Worm (Caenorhabditis elegans) whole organism, L4 larva: ENCODE measurements around the gene ucp-4.

Experiments
- F10B5.3 ChIP-seq: sonication (generic microtip); optimal IDR thresholded peaks from 2 replicates; lab custom pipeline; 2016; ENCODE audit warnings: mild to moderate bottlenecking, missing genetic modification characterization, missing compliant biosample characterization
- F26F4.8 ChIP-seq: fragments of 200-800 bp; sonication (Bioruptor generic); conservative IDR thresholded peaks from 2 replicates; pipeline ENCODE4 v1.3.6; 2022; ENCODE audit warnings: missing genetic modification characterization, missing compliant biosample characterization
- F44E2.7 ChIP-seq: fragments of 200-800 bp; sonication (Bioruptor generic); IDR thresholded peaks from 2 replicates; pipeline ENCODE4 v2.1.2; 2022; ENCODE audit warnings: missing genetic modification characterization, missing compliant biosample characterization
- F49E8.2 ChIP-seq: sonication (generic microtip); optimal IDR thresholded peaks from 2 replicates; lab custom pipeline; 2016; ENCODE audit warnings: missing compliant biosample characterization, mild to moderate bottlenecking, missing genetic modification characterization, borderline replicate concordance
- T20F7.1 ChIP-seq: fragments of 200-800 bp; sonication (Bioruptor generic); optimal IDR thresholded peaks from 2 replicates; lab custom pipeline; 2018; ENCODE audit warnings: mild to moderate bottlenecking, missing genetic modification characterization, missing compliant biosample characterization
- Y105C5A.15 ChIP-seq: fragments of 200-800 bp; sonication (Bioruptor generic); IDR thresholded peaks from 2 replicates; pipeline ENCODE4 v1.3.6; 2022; ENCODE audit warnings: missing genetic modification characterization, missing compliant biosample characterization
- Y48G9A.11 ChIP-seq: fragments of 200-800 bp; sonication (Bioruptor generic); IDR thresholded peaks from 2 replicates; pipeline ENCODE4 v1.3.6; 2022; ENCODE audit warnings: missing genetic modification reagents, missing genetic modification characterization, missing compliant biosample characterization
- ZK337.2 ChIP-seq: fragments of 200-800 bp; sonication (Bioruptor generic); IDR thresholded peaks from 2 replicates; pipeline ENCODE4 v1.3.6; 2022; ENCODE audit warnings: missing genetic modification reagents, missing genetic modification characterization, missing compliant biosample characterization
- ZK546.5 ChIP-seq, 2 experiments: sonication (generic microtip); optimal IDR thresholded peaks; 2 replicates each; lab custom pipeline; 2017; ENCODE audit warnings: missing biosample characterization in 2 of 2, missing genetic modification characterization in 2 of 2
- ama-1 ChIP-seq: fragments of 150-350 bp; optimal IDR thresholded peaks from 2 replicates; lab custom pipeline; 2014; ENCODE audit warnings: inconsistent platforms, mixed read lengths
- ceh-32 ChIP-seq: sonication (generic microtip); optimal IDR thresholded peaks from 2 replicates; lab custom pipeline; 2016; ENCODE audit warnings: mild to moderate bottlenecking, missing genetic modification characterization, missing compliant biosample characterization; ENCODE audit not compliant: poor library complexity
- ceh-44 ChIP-seq: fragments of 200-800 bp; sonication (Bioruptor generic); IDR thresholded peaks from 2 replicates; pipeline ENCODE4 v1.3.6; 2022; ENCODE audit warnings: missing genetic modification reagents, missing genetic modification characterization, missing compliant biosample characterization
- ces-1 ChIP-seq: fragments of 150-350 bp; sonication (generic microtip); optimal IDR thresholded peaks from 4 replicates; lab custom pipeline; 2014; ENCODE audit warnings: missing biosample characterization, missing genetic modification reagents, missing genetic modification characterization
- cey-2 ChIP-seq: sonication (generic microtip); optimal IDR thresholded peaks from 3 replicates; lab custom pipeline; 2017; ENCODE audit warnings: missing genetic modification characterization, mild to moderate bottlenecking, missing compliant biosample characterization, antibody characterized with exemption, borderline replicate concordance; ENCODE audit not compliant: insufficient read depth
- daf-16 ChIP-seq, 3 experiments: sonication (generic microtip); optimal IDR thresholded peaks; 2 replicates each; lab custom pipeline; 2016 to 2017; ENCODE audit warnings: missing genetic modification characterization in 3 of 3, missing genetic modification reagents in 3 of 3, mild to moderate bottlenecking in 2 of 3, missing compliant biosample characterization in 2 of 3, missing biosample characterization in 1 of 3, moderate library complexity in 1 of 3
- daf-19 ChIP-seq: fragments of 200-800 bp; sonication (Bioruptor generic); conservative IDR thresholded peaks from 2 replicates; pipeline ENCODE4 v1.3.6; 2022; ENCODE audit warnings: missing genetic modification characterization, missing compliant biosample characterization
- dmd-6 ChIP-seq: fragments of 200-800 bp; sonication (Bioruptor generic); IDR thresholded peaks from 2 replicates; pipeline ENCODE4 v1.3.6; 2022; ENCODE audit warnings: missing genetic modification reagents, missing genetic modification characterization, missing compliant biosample characterization
- dmd-9 ChIP-seq: fragments of 200-800 bp; sonication (Bioruptor generic); IDR thresholded peaks from 2 replicates; pipeline ENCODE4 v1.3.6; 2022; ENCODE audit warnings: missing genetic modification reagents, missing genetic modification characterization, missing compliant biosample characterization
- dve-1 ChIP-seq: sonication (generic microtip); optimal IDR thresholded peaks from 2 replicates; lab custom pipeline; 2017; ENCODE audit warnings: antibody characterized with exemption, mild to moderate bottlenecking, missing genetic modification characterization, missing compliant biosample characterization; ENCODE audit not compliant: insufficient read depth
- egl-43 ChIP-seq: fragments of 200-800 bp; sonication (Bioruptor generic); IDR thresholded peaks from 2 replicates; pipeline ENCODE4 v1.3.6; 2022; ENCODE audit warnings: missing genetic modification reagents, missing genetic modification characterization, missing compliant biosample characterization
- fkh-10 ChIP-seq: fragments of 150-350 bp; optimal IDR thresholded peaks from 2 replicates; lab custom pipeline; 2014; ENCODE audit warnings: missing biosample characterization, missing genetic modification reagents, missing genetic modification characterization
- gei-8 ChIP-seq: fragments of 200-800 bp; sonication (Bioruptor generic); optimal IDR thresholded peaks from 2 replicates; lab custom pipeline; 2018; ENCODE audit warnings: mild to moderate bottlenecking, missing genetic modification characterization, missing compliant biosample characterization
- hlh-11 ChIP-seq: fragments of 200-800 bp; sonication (Bioruptor generic); optimal IDR thresholded peaks from 2 replicates; lab custom pipeline; 2018; ENCODE audit warnings: mild to moderate bottlenecking, missing genetic modification characterization, missing compliant biosample characterization
- hlh-30 ChIP-seq: sonication (generic microtip); optimal IDR thresholded peaks from 2 replicates; lab custom pipeline; 2017; ENCODE audit warnings: antibody characterized with exemption, mild to moderate bottlenecking, missing genetic modification characterization, missing compliant biosample characterization; ENCODE audit not compliant: insufficient read depth
- hmg-1.1 ChIP-seq: fragments of 200-800 bp; sonication (Bioruptor generic); IDR thresholded peaks from 2 replicates; pipeline ENCODE4 v1.3.6; 2022; ENCODE audit warnings: missing genetic modification reagents, missing genetic modification characterization, missing compliant biosample characterization
- jun-1 ChIP-seq: fragments of 150-350 bp; optimal IDR thresholded peaks from 2 replicates; lab custom pipeline; 2014; ENCODE audit warnings: missing biosample characterization, missing genetic modification reagents, missing genetic modification characterization
- lim-7 ChIP-seq: fragments of 200-800 bp; sonication (Bioruptor generic); IDR thresholded peaks from 2 replicates; pipeline ENCODE4 v1.3.6; 2022; ENCODE audit warnings: missing genetic modification characterization, missing compliant biosample characterization
- lin-1 ChIP-seq: fragments of 200-800 bp; sonication (Bioruptor generic); IDR thresholded peaks from 2 replicates; pipeline ENCODE4 v1.3.6; 2022; ENCODE audit warnings: missing genetic modification reagents, missing genetic modification characterization, missing compliant biosample characterization
- lin-15B ChIP-seq: fragments of 150-350 bp; sonication (generic microtip); optimal IDR thresholded peaks from 3 replicates; lab custom pipeline; 2014; ENCODE audit warnings: missing biosample characterization, missing genetic modification characterization
- madf-9 ChIP-seq: fragments of 200-800 bp; sonication (Bioruptor generic); conservative IDR thresholded peaks from 2 replicates; pipeline ENCODE4 v1.3.6; 2022; ENCODE audit warnings: missing genetic modification reagents, missing genetic modification characterization, missing compliant biosample characterization
- mep-1 ChIP-seq: fragments of 150-350 bp; sonication (generic microtip); optimal IDR thresholded peaks from 3 replicates; lab custom pipeline; 2014; ENCODE audit warnings: missing biosample characterization, missing genetic modification characterization
- mxl-3 ChIP-seq: fragments of 200-800 bp; sonication (Bioruptor generic); optimal IDR thresholded peaks from 2 replicates; lab custom pipeline; 2018; ENCODE audit warnings: mild to moderate bottlenecking, missing genetic modification characterization, missing compliant biosample characterization
- nhr-10 ChIP-seq: fragments of 150-350 bp; optimal IDR thresholded peaks from 2 replicates; lab custom pipeline; 2014; ENCODE audit warnings: missing biosample characterization, missing genetic modification characterization
- nhr-102 ChIP-seq: sonication (generic microtip); optimal IDR thresholded peaks from 2 replicates; lab custom pipeline; 2016; ENCODE audit warnings: mild to moderate bottlenecking, missing genetic modification characterization, moderate library complexity, missing compliant biosample characterization
- nhr-28 ChIP-seq: fragments of 150-350 bp; optimal IDR thresholded peaks from 2 replicates; lab custom pipeline; 2014; ENCODE audit warnings: missing biosample characterization, missing genetic modification characterization
- nhr-48 ChIP-seq: sonication (generic microtip); optimal IDR thresholded peaks from 2 replicates; lab custom pipeline; 2016; ENCODE audit warnings: mild to moderate bottlenecking, missing genetic modification characterization, missing compliant biosample characterization
- nhr-77 ChIP-seq: fragments of 150-350 bp; optimal IDR thresholded peaks from 2 replicates; lab custom pipeline; 2014; ENCODE audit warnings: missing biosample characterization, missing genetic modification characterization
- pha-4 ChIP-seq, 2 experiments: fragments of 150-350 bp in 1 of 2; fragments of 200-800 bp in 1 of 2; sonication (Bioruptor generic) in 1 of 2; IDR thresholded peaks in 1 of 2; optimal IDR thresholded peaks in 1 of 2; 2 replicates each; pipeline versions ENCODE4 v1.3.6 to Lab custom; 2014 to 2022; ENCODE audit warnings: missing genetic modification characterization in 2 of 2, missing genetic modification reagents in 2 of 2, missing biosample characterization in 1 of 2, missing compliant biosample characterization in 1 of 2
- pqm-1 ChIP-seq: sonication (generic microtip); optimal IDR thresholded peaks from 2 replicates; lab custom pipeline; 2017; ENCODE audit warnings: missing biosample characterization, missing genetic modification characterization
- spr-3 ChIP-seq: fragments of 200-800 bp; sonication (Bioruptor generic); optimal IDR thresholded peaks from 2 replicates; lab custom pipeline; 2018; ENCODE audit warnings: mild to moderate bottlenecking, missing genetic modification characterization, missing compliant biosample characterization
- unc-62 ChIP-seq, 3 experiments: fragments of 150-350 bp in 1 of 3; sonication (generic microtip); optimal IDR thresholded peaks in 2 of 3; peaks in 1 of 3; 1 replicate in 1 of 3; 2 replicates in 2 of 3; lab custom pipeline; 2014 to 2017; ENCODE audit warnings: missing biosample characterization in 3 of 3, missing genetic modification characterization in 3 of 3, missing genetic modification reagents in 3 of 3, missing genotype in 1 of 3
- zfp-2 ChIP-seq: sonication (generic microtip); optimal IDR thresholded peaks from 2 replicates; lab custom pipeline; 2016; ENCODE audit warnings: mild to moderate bottlenecking, missing genetic modification characterization, missing compliant biosample characterization
- zip-2 ChIP-seq: fragments of 150-350 bp; optimal IDR thresholded peaks from 2 replicates; lab custom pipeline; 2014; ENCODE audit warnings: missing biosample characterization, missing genetic modification characterization
- ztf-7 ChIP-seq: fragments of 150-350 bp; optimal IDR thresholded peaks from 2 replicates; lab custom pipeline; 2014; ENCODE audit warnings: missing biosample characterization, missing genetic modification characterization

The ucp-4 gene

DNA sequence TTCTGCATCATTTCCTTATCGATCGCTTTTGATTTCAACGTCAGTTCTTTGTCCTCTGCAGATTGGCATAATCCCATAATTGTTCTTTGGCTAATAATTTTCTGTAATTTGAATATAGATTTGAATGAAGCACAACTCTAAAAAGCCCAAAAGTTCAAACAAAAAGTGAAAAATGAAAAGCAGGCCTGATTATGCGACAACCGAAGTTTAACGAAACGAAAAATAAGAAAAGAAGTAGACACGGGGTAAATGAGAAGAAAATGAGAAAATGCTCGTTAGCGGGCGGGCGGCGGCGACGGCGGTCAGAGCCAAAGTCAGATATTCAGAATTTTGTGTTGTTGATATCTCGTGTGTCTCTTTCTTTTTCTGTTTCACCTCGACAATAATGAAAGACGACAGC, 25.6 kb downstream of the ucp-4 start, which contains the start of gene gpa-3:
TSS of gene gpa-3 (minus strand) at position 101 of the 400 bp plus-strand sequence.
- TF ChIP-seq unc-62 (GFP tag; optimal IDR thresholded peaks at IDR 0.05 in 1 of 2; lab: Kevin White, UChicago) (peak in 1 of 2 experiments; percentile 68), unc-62 (tag; optimal IDR thresholded peaks at IDR 0.05; lab: Kevin White, UChicago) (no peak), dve-1 (no peak), nhr-77 (no peak)

DNA sequence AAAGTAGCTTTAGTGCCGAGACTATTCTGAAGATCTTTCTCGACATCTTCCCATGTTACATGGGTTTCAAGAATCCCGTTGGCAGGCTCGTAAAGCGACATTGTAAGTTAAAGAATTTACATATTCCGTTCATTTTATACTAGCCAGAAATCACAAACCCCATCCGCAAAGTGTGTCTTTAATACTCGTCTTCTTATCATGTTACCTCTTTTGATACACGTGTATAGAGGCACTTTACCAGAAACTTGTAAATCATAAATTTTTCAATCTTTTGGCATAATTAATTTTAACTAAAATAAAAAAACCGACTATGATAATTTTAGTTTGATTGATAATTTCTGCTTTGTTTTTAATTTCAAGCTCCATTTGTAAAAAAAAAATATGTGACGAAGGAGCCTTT, 36.9 kb downstream of the ucp-4 start, which contains the start of gene E02C12.6:
TSS of gene E02C12.6 (minus strand) at position 101 of the 400 bp plus-strand sequence.
- TF ChIP-seq nhr-28 (peak; percentile 10), dmd-6 (peak; percentile 12; the same call in 1 of the 2 replicates), F26F4.8 (GFP tag; lab: Robert Waterston, UW) (no peak), nhr-102 (tag; lab: Kevin White, UChicago) (no peak), pqm-1 (peak; percentile 51)

DNA sequence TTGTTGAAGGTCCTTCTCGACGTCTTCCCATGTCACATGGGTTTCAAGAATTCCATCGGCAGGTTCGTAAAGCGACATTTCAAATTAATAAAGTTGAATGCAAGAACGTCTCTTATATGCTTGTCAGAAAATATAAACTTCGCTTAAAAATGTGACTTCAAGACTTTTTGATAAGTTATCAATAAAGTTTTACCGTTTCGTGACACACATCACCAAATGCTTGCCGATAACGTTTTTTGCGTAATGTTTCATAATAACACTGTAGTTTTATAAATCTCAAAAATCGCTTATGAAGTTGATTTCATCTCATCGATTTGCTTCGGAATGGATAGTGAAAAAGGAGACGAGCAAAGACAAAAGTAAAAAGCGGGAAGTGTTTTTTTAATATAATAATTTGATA, 39.4 kb downstream of the ucp-4 start, which contains the start of gene E02C12.8:
TSS of gene E02C12.8 (minus strand) at position 141 of the 400 bp plus-strand sequence.
- TF ChIP-seq zfp-2 (tag; lab: Kevin White, UChicago) = no peak
- TF ChIP-seq hlh-30 (tag; lab: Kevin White, UChicago) = peak; percentile 2
- TF ChIP-seq nhr-77 = no peak
- TF ChIP-seq dmd-6 = peak; percentile 80
- TF ChIP-seq mxl-3 (GFP tag; lab: Kevin White, UChicago) = peak; percentile 17
- TF ChIP-seq Y48G9A.11 (GFP tag; lab: Robert Waterston, UW) = no peak
- TF ChIP-seq pqm-1 = peak; percentile 93
- peak; percentile 58 for TF ChIP-seq zip-2 (tag; lab: Kevin White, UChicago)
- TF ChIP-seq ceh-44 (GFP tag; lab: Robert Waterston, UW) = no peak
- TF ChIP-seq F44E2.7 = no peak
- TF ChIP-seq F10B5.3 (tag; lab: Kevin White, UChicago) = no peak
- TF ChIP-seq F49E8.2 (tag; lab: Kevin White, UChicago) = no peak
- 0 out of 2 replicates have a peak, but pooled peaks have one; percentile 14 for TF ChIP-seq lin-1 (GFP tag; lab: Robert Waterston, UW)
- no peak for TF ChIP-seq hmg-1.1
- TF ChIP-seq madf-9 (GFP tag; lab: Robert Waterston, UW) = no peak
- no peak for TF ChIP-seq egl-43 (GFP tag; lab: Robert Waterston, UW)
- peak in 1 of 2 experiments; percentile 9 for TF ChIP-seq unc-62 (GFP tag; optimal IDR thresholded peaks at IDR 0.05 in 1 of 2; lab: Kevin White, UChicago)
- TF ChIP-seq unc-62 (tag; optimal IDR thresholded peaks at IDR 0.05; lab: Kevin White, UChicago) = no peak
- TF ChIP-seq Y105C5A.15 (GFP tag; lab: Robert Waterston, UW) = no peak
- TF ChIP-seq ztf-7 = no peak
- no peak for TF ChIP-seq cey-2 (tag; lab: Kevin White, UChicago)
- no peak for TF ChIP-seq daf-16 (GFP tag; optimal IDR thresholded peaks at IDR 0.05; lab: Kevin White, UChicago)
- peak; percentile 54 for TF ChIP-seq daf-16 (tag; optimal IDR thresholded peaks at IDR 0.05; lab: Kevin White, UChicago)
- peak; percentile 72 for TF ChIP-seq nhr-28
- TF ChIP-seq nhr-10 (tag; lab: Kevin White, UChicago) = no peak
- TF ChIP-seq F26F4.8 (GFP tag; lab: Robert Waterston, UW) = no peak
- no peak for TF ChIP-seq daf-19 (GFP tag; lab: Robert Waterston, UW)
- peak; percentile 56 for TF ChIP-seq dve-1
- TF ChIP-seq T20F7.1 = peak; percentile 23
- TF ChIP-seq mep-1 (tag; lab: Kevin White, UChicago) = no peak
- no peak for TF ChIP-seq lim-7 (GFP tag; lab: Robert Waterston, UW)
- no peak for TF ChIP-seq ceh-32 (tag; lab: Kevin White, UChicago)

DNA sequence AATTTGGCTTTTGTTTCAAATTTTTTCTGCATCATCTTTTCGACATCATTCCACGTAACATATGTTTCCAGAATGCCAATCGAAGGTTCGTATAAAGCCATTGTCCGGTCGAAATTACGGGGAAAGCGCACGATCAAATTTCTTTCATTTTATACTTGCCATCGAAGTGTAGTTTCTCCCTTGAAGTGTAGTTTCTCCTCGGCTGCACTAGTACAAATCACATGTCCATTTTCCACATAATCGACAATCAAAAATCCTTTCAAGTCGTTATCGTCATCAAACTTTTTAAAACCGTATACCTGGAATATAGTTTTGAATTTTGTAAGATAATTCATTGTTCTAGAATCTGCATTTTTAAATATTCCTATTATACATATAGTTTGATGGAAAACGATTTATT, 41.3 kb downstream of the ucp-4 start, which contains the start of gene E02C12.9:
TSS of gene E02C12.9 (minus strand) at position 101 of the 400 bp plus-strand sequence.
- TF ChIP-seq fkh-10 (GFP tag; lab: Kevin White, UChicago) (no peak), ZK546.5 (tag; optimal IDR thresholded peaks at IDR 0.05; lab: Kevin White, UChicago) (no peak), jun-1 (tag; lab: Kevin White, UChicago) (no peak), Y48G9A.11 (GFP tag; lab: Robert Waterston, UW) (no peak), ces-1 (no peak), ZK337.2 (GFP tag; lab: Robert Waterston, UW) (no peak), F10B5.3 (tag; lab: Kevin White, UChicago) (no peak), dmd-9 (GFP tag; lab: Robert Waterston, UW) (no peak), lin-15B (no peak), nhr-28 (no peak), gei-8 (GFP tag; lab: Kevin White, UChicago) (no peak), hlh-11 (tag; lab: Kevin White, UChicago) (no peak), spr-3 (no peak), Y105C5A.15 (GFP tag; lab: Robert Waterston, UW) (no peak), pha-4 (GFP tag; IDR thresholded peaks at IDR 0.05; lab: Robert Waterston, UW) (no peak), pha-4 (tag; optimal IDR thresholded peaks at IDR 0.05; lab: Kevin White, UChicago) (no peak), nhr-48 (tag; lab: Kevin White, UChicago) (no peak), ama-1 (no peak)
